Worm (Caenorhabditis elegans): Measurements from ENCODE around the gene ZC262.2.

DNA sequence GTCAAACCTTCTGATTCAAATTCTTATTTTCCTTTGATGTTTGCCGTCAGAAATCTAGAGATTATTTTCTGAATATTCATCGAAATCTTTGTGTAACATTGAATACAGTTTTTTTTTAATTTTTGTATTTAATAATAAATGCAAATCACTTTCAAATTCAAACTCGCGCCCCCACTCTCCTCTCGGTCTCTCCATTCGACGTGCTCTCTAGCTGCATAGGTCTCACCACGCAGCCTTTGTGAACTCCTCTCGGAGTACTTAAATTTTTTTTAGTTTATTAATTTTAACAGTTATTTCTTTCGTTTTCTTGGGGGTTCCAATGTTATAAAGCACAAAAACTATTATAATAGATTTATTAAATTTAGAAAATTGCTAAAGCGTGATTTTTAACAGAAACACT is 38.3 kb downstream of the ZC262.2 start:
- no peak for TF ChIP-seq him-1 (tag; optimal IDR thresholded peaks at IDR 0.05)
- TF ChIP-seq dao-5 (tag; optimal IDR thresholded peaks at IDR 0.05) = no peak

Measured in whole organism, L4/young adult.